Fruit fly (Drosophila melanogaster) whole organism, pupa: ENCODE results near the gene Lar.

Source experiments
- CG10348 ChIP-seq: fragments of 200-800 bp; sonication (Bioruptor generic); IDR thresholded peaks from 2 replicates; pipeline ENCODE4 v1.3.6; 2022; ENCODE audit warnings: missing biosample characterization, missing genetic modification characterization
- CG12605 ChIP-seq: fragments of 200-800 bp; sonication (Bioruptor generic); IDR thresholded peaks from 2 replicates; pipeline ENCODE4 v1.3.6; 2022; ENCODE audit warnings: missing biosample characterization, missing genetic modification characterization
- CG15710 ChIP-seq: fragments of 200-800 bp; sonication (Bioruptor generic); optimal IDR thresholded peaks from 2 replicates; lab custom pipeline; 2018; ENCODE audit warnings: missing biosample characterization, mild to moderate bottlenecking, missing genetic modification characterization, moderate library complexity
- CG8301 ChIP-seq: fragments of 200-800 bp; sonication (Bioruptor generic); optimal IDR thresholded peaks from 2 replicates; lab custom pipeline; 2018; ENCODE audit warnings: missing biosample characterization, mild to moderate bottlenecking, missing genetic modification characterization
- D1 ChIP-seq: fragments of 200-800 bp; sonication (Bioruptor generic); optimal IDR thresholded peaks from 2 replicates; lab custom pipeline; 2018; ENCODE audit warnings: missing biosample characterization, mild to moderate bottlenecking, missing genetic modification characterization, moderate library complexity
- EcR ChIP-seq: fragments of 200-800 bp; sonication (Bioruptor generic); optimal IDR thresholded peaks from 3 replicates; lab custom pipeline; 2019; ENCODE audit warnings: missing biosample characterization, missing genetic modification characterization, mild to moderate bottlenecking, moderate library complexity, missing genetic modification reagents
- rn ChIP-seq: fragments of 200-800 bp; sonication (Bioruptor generic); IDR thresholded peaks from 2 replicates; pipeline ENCODE4 v1.3.6; 2022; ENCODE audit warnings: missing biosample characterization, missing genetic modification characterization

DNA sequence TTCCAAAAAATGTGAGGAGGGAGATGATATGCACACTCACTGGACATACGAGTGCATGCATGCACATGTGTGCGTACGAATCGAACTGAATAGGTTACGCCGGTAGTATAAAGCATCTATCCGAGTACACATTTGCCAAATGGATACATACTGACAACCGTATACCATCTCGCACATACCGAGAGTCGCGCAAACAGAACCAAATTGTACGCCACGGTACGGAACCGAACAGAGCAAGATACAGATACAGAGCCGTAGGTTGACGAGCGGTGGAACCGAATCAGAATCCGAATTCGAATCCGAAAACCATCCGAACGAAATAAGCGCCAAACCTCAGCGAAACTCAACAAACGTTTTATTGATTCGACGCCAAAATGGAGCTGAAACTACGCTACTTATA is 168.6 kb downstream of the Lar start:
- TF ChIP-seq EcR (GFP tag; lab: Kevin White, UChicago) (no peak), CG8301 (no peak), D1 (tag; lab: Kevin White, UChicago) (no peak), rn (GFP tag; lab: Robert Waterston, UW) (no peak), CG10348 (GFP tag; lab: Robert Waterston, UW) (no peak), CG15710 (tag; lab: Kevin White, UChicago) (no peak), CG12605 (GFP tag; lab: Robert Waterston, UW) (no peak)
